ENCODE assay signal across 1 fruit fly cellular context in the genomic region with DNA sequence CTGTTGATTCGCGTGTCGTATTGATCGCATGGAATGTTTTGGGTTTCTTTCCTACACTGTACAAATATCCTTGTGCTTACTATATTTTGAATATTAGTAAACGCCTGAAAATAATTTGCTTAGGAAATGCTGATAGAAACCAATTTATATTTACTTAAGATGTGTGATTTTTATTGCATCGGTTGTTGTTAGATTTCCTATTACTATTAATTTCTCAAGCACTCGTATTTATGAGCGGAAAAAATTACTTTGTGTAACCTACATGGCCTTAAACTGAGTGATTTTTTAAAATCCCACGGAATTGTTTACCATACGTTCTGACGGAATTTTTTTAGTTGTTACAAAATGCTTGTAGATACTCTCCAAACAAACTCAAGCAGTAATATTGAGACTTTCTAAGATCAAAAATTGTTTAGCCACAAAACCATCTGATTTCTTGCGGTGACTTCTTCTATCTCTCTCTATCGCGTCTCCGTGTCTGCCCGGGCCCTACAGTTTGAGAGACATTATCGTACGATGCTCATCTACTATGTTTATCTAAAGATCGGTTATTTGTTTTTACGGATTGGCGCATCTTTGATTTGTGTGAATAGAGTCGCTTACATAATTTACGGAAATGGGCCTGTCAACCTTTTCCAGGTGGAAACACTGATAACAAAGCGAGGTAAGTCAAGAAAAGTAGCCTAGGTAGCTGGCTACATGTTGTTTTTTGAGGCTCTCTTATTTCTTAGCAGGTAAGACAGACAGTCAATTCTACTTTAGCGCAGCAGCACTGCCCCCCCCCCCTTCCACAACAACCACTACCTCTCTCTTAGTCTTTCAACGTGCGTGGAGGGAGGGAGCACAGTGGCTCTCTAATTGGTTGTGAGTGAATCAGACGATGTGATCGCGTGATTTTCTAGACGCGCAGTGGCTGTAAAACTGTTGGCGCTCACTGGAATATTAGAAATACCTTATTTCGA.
TF ChIP-seq lines count a peak whose summit lies in the region.

No protein-coding gene starts in this region.

TF ChIP-seq in whole organism, embryonic, 481 proteins besides CTCF, POLR2A, EP300 and RAD21 (continued from another document and continues in another):
- no peak for TF ChIP-seq ham (GFP tag; IDR thresholded peaks at IDR 0.05; lab: Robert Waterston, UW)
- peak; percentile 84 for TF ChIP-seq CG9727 (GFP tag; optimal IDR thresholded peaks at IDR 0.05; lab: Kevin White, UChicago)
- TF ChIP-seq her (GFP tag; optimal IDR thresholded peaks at IDR 0.05; lab: Kevin White, UChicago): peak; percentile 1
- peak; percentile 29 for TF ChIP-seq Dad (GFP tag; optimal IDR thresholded peaks at IDR 0.05; lab: Kevin White, UChicago)
- TF ChIP-seq Antp (GFP tag; optimal IDR thresholded peaks at IDR 0.05; lab: Kevin White, UChicago): peak; percentile 52
- peak; percentile 50 for TF ChIP-seq CG13624 (GFP tag; optimal IDR thresholded peaks at IDR 0.05; lab: Kevin White, UChicago)
- peak; percentile 4 for TF ChIP-seq YL-1 (GFP tag; optimal IDR thresholded peaks at IDR 0.05; lab: Kevin White, UChicago)
- TF ChIP-seq sug (tag; optimal IDR thresholded peaks at IDR 0.05; lab: Kevin White, UChicago): no peak
- TF ChIP-seq vfl (GFP tag; optimal IDR thresholded peaks at IDR 0.05; lab: Kevin White, UChicago): peak; percentile 0
- TF ChIP-seq CG17359 (tag; optimal IDR thresholded peaks at IDR 0.05; lab: Kevin White, UChicago): peak; percentile 48
- peak; percentile 33 for TF ChIP-seq Rfx (GFP tag; IDR thresholded peaks at IDR 0.05; lab: Robert Waterston, UW)
- TF ChIP-seq CG12942 (GFP tag; optimal IDR thresholded peaks at IDR 0.05; lab: Kevin White, UChicago): peak; percentile 11
- no peak for TF ChIP-seq prd (optimal IDR thresholded peaks at IDR 0.05; lab: Kevin White, UChicago)
- TF ChIP-seq prd (GFP tag; IDR thresholded peaks at IDR 0.05; lab: Robert Waterston, UW): peak; percentile 66
- TF ChIP-seq abd-A (tag; optimal IDR thresholded peaks at IDR 0.05; lab: Kevin White, UChicago): peak; percentile 94
- TF ChIP-seq Dll (GFP tag; IDR thresholded peaks at IDR 0.05; lab: Robert Waterston, UW; ENCODE audit: partially characterized antibody): no peak
- TF ChIP-seq Sin3A (optimal IDR thresholded peaks at IDR 0.05; lab: Kevin White, UChicago): no peak
- TF ChIP-seq ro (GFP tag; IDR thresholded peaks at IDR 0.05; lab: Robert Waterston, UW): no peak
- TF ChIP-seq Ssrp (tag; optimal IDR thresholded peaks at IDR 0.05; lab: Kevin White, UChicago): peak; percentile 68
- peak; percentile 43; the same call in 1 of the 2 replicates for TF ChIP-seq E2f2 (GFP tag; IDR thresholded peaks at IDR 0.05; lab: Robert Waterston, UW)
- TF ChIP-seq CG3065 (GFP tag; optimal IDR thresholded peaks at IDR 0.05; lab: Kevin White, UChicago): no peak
- TF ChIP-seq nerfin-2 (GFP tag; IDR thresholded peaks at IDR 0.05; lab: Robert Waterston, UW; ENCODE audit: partially characterized antibody): no peak
- TF ChIP-seq gce (GFP tag; IDR thresholded peaks at IDR 0.05; lab: Robert Waterston, UW): no peak
- TF ChIP-seq repo (GFP tag; optimal IDR thresholded peaks at IDR 0.05; lab: Kevin White, UChicago): peak; percentile 21
- TF ChIP-seq Ets65A (GFP tag; lab: Kevin White, UChicago): peak; percentile 90
- TF ChIP-seq Mad (GFP tag; optimal IDR thresholded peaks at IDR 0.05; lab: Kevin White, UChicago): no peak
- TF ChIP-seq fru (optimal IDR thresholded peaks at IDR 0.05; lab: Kevin White, UChicago): no peak
- TF ChIP-seq CG1603 (tag; optimal IDR thresholded peaks at IDR 0.05; lab: Kevin White, UChicago): peak; percentile 23
- no peak for TF ChIP-seq pfk (GFP tag; optimal IDR thresholded peaks at IDR 0.05; lab: Kevin White, UChicago)
- TF ChIP-seq CG12299 (tag; optimal IDR thresholded peaks at IDR 0.05; lab: Kevin White, UChicago): no peak
- TF ChIP-seq CG6689 (GFP tag; IDR thresholded peaks at IDR 0.05; lab: Robert Waterston, UW): peak; percentile 43
- peak; percentile 77 for TF ChIP-seq Sox100B (GFP tag; optimal IDR thresholded peaks at IDR 0.05; lab: Kevin White, UChicago)
- peak; percentile 37 for TF ChIP-seq maf-S (GFP tag; optimal IDR thresholded peaks at IDR 0.05; lab: Kevin White, UChicago)
- TF ChIP-seq D19B (GFP tag; optimal IDR thresholded peaks at IDR 0.05; lab: Kevin White, UChicago): peak; percentile 18
- no peak for TF ChIP-seq CG34422 (GFP tag; IDR thresholded peaks at IDR 0.05; lab: Robert Waterston, UW)
- peak; percentile 30 for TF ChIP-seq NfI (GFP tag; optimal IDR thresholded peaks at IDR 0.05; lab: Kevin White, UChicago)
- no peak for TF ChIP-seq hkb (optimal IDR thresholded peaks at IDR 0.05; lab: Kevin White, UChicago)
- 0 out of 2 replicates have a peak, but pooled peaks have one; percentile 39 for TF ChIP-seq hkb (GFP tag; IDR thresholded peaks at IDR 0.05; lab: Robert Waterston, UW)
- peak; percentile 26 for TF ChIP-seq Neu2 (GFP tag; optimal IDR thresholded peaks at IDR 0.05; lab: Kevin White, UChicago; ENCODE audit: borderline replicate concordance)
- no peak for TF ChIP-seq CG12155 (GFP tag; optimal IDR thresholded peaks at IDR 0.05; lab: Kevin White, UChicago)
- peak; percentile 1 for TF ChIP-seq schlank (tag; optimal IDR thresholded peaks at IDR 0.05; lab: Kevin White, UChicago)
- TF ChIP-seq nau (GFP tag; optimal IDR thresholded peaks at IDR 0.05; lab: Kevin White, UChicago): no peak
- no peak for TF ChIP-seq danr (GFP tag; IDR thresholded peaks at IDR 0.05; lab: Robert Waterston, UW)
- TF ChIP-seq CG30403 (GFP tag; optimal IDR thresholded peaks at IDR 0.05; lab: Kevin White, UChicago): peak; percentile 76
- peak; percentile 64 for TF ChIP-seq lilli (GFP tag; optimal IDR thresholded peaks at IDR 0.05; lab: Kevin White, UChicago)
- TF ChIP-seq jing (GFP tag; optimal IDR thresholded peaks at IDR 0.05; lab: Kevin White, UChicago): peak; percentile 50
- TF ChIP-seq gsb-n (tag; optimal IDR thresholded peaks at IDR 0.05; lab: Kevin White, UChicago): no peak
- TF ChIP-seq CG11696 (GFP tag; IDR thresholded peaks at IDR 0.05; lab: Robert Waterston, UW): no peak
- peak; percentile 50 to 51 for TF ChIP-seq Trl (optimal IDR thresholded peaks at IDR 0.05; lab: Kevin White, UChicago)
- peak; percentile 68 for TF ChIP-seq Trl (GFP tag; optimal IDR thresholded peaks at IDR 0.05; lab: Kevin White, UChicago)
- TF ChIP-seq MBD-R2 (GFP tag; IDR thresholded peaks at IDR 0.05; lab: Robert Waterston, UW): no peak
- peak; percentile 40 for TF ChIP-seq CG4820 (GFP tag; optimal IDR thresholded peaks at IDR 0.05; lab: Kevin White, UChicago)
- TF ChIP-seq Gsc (GFP tag; IDR thresholded peaks at IDR 0.05; lab: Robert Waterston, UW): no peak
- peak; percentile 75; the same call in 1 of the 2 replicates for TF ChIP-seq CG4360 (GFP tag; IDR thresholded peaks at IDR 0.05; lab: Robert Waterston, UW)
- no peak for TF ChIP-seq eyg (GFP tag; optimal IDR thresholded peaks at IDR 0.05; lab: Kevin White, UChicago)
- TF ChIP-seq Rx (GFP tag; IDR thresholded peaks at IDR 0.05; lab: Robert Waterston, UW): no peak
- TF ChIP-seq stwl (tag; optimal IDR thresholded peaks at IDR 0.05; lab: Kevin White, UChicago): no peak
- TF ChIP-seq fu2 (GFP tag; optimal IDR thresholded peaks at IDR 0.05; lab: Kevin White, UChicago): peak; percentile 40
- peak; percentile 46 for TF ChIP-seq CG9932 (GFP tag; IDR thresholded peaks at IDR 0.05; lab: Robert Waterston, UW)
- TF ChIP-seq CG14860 (GFP tag; IDR thresholded peaks at IDR 0.05; lab: Robert Waterston, UW; ENCODE audit: partially characterized antibody): no peak
- no peak for TF ChIP-seq CG6765 (GFP tag; optimal IDR thresholded peaks at IDR 0.05; lab: Kevin White, UChicago)
- TF ChIP-seq ems (GFP tag; optimal IDR thresholded peaks at IDR 0.05; lab: Kevin White, UChicago): peak; percentile 40
- peak; percentile 43 for TF ChIP-seq CG15011 (GFP tag; optimal IDR thresholded peaks at IDR 0.05; lab: Kevin White, UChicago)
- TF ChIP-seq CG3163 (GFP tag; optimal IDR thresholded peaks at IDR 0.05; lab: Kevin White, UChicago): peak; percentile 87
- peak in 1 of 2 experiments; percentile 92 for TF ChIP-seq eve (GFP tag; optimal IDR thresholded peaks at IDR 0.05; lab: Kevin White, UChicago)
- TF ChIP-seq CG8359 (GFP tag; optimal IDR thresholded peaks at IDR 0.05; lab: Kevin White, UChicago; ENCODE audit: borderline replicate concordance): peak; percentile 29
- no peak for TF ChIP-seq Awh (GFP tag; IDR thresholded peaks at IDR 0.05; lab: Robert Waterston, UW)
- peak; percentile 36 for TF ChIP-seq twi (tag; optimal IDR thresholded peaks at IDR 0.05; lab: Kevin White, UChicago)
- TF ChIP-seq NK7.1 (GFP tag; optimal IDR thresholded peaks at IDR 0.05; lab: Kevin White, UChicago): no peak
- peak; percentile 16 for TF ChIP-seq CG8281 (tag; optimal IDR thresholded peaks at IDR 0.05; lab: Kevin White, UChicago)
- TF ChIP-seq trem (tag; optimal IDR thresholded peaks at IDR 0.05; lab: Kevin White, UChicago): no peak
- TF ChIP-seq caup (GFP tag; optimal IDR thresholded peaks at IDR 0.05; lab: Kevin White, UChicago; ENCODE audit: severe bottlenecking): no peak
- no peak for TF ChIP-seq CG4282 (GFP tag; optimal IDR thresholded peaks at IDR 0.05; lab: Kevin White, UChicago)
- no peak for TF ChIP-seq NC2α (GFP tag; optimal IDR thresholded peaks at IDR 0.05; lab: Kevin White, UChicago)
- TF ChIP-seq CG6254 (GFP tag; optimal IDR thresholded peaks at IDR 0.05; lab: Kevin White, UChicago): peak; percentile 53
- peak; percentile 45 for TF ChIP-seq lab (GFP tag; optimal IDR thresholded peaks at IDR 0.05; lab: Kevin White, UChicago)
- TF ChIP-seq jigr1 (GFP tag; IDR thresholded peaks at IDR 0.05; lab: Robert Waterston, UW): no peak
- TF ChIP-seq esg (GFP tag; conservative IDR thresholded peaks at IDR 0.05; lab: Robert Waterston, UW): peak; percentile 36
- TF ChIP-seq CG15696 (tag; optimal IDR thresholded peaks at IDR 0.05; lab: Kevin White, UChicago): peak; percentile 69
- TF ChIP-seq BEAF-32 (GFP tag; optimal IDR thresholded peaks at IDR 0.05; lab: Kevin White, UChicago): peak; percentile 16
- TF ChIP-seq Atf6 (GFP tag; IDR thresholded peaks at IDR 0.05; lab: Robert Waterston, UW): peak; percentile 45; the same call in 1 of the 2 replicates
- TF ChIP-seq CG4617 (GFP tag; optimal IDR thresholded peaks at IDR 0.05; lab: Kevin White, UChicago; ENCODE audit: borderline replicate concordance): no peak
- TF ChIP-seq wdn (GFP tag; IDR thresholded peaks at IDR 0.05; lab: Robert Waterston, UW): no peak
- TF ChIP-seq al (GFP tag; IDR thresholded peaks at IDR 0.05; lab: Robert Waterston, UW): peak; percentile 19; the same call in 1 of the 2 replicates
- TF ChIP-seq CG10979 (tag; optimal IDR thresholded peaks at IDR 0.05; lab: Kevin White, UChicago): peak; percentile 78
- peak; percentile 52 for TF ChIP-seq Chrac-16 (GFP tag; optimal IDR thresholded peaks at IDR 0.05; lab: Kevin White, UChicago)
- TF ChIP-seq Optix (GFP tag; IDR thresholded peaks at IDR 0.05; lab: Robert Waterston, UW): no peak
- peak; percentile 19 for TF ChIP-seq Myb (GFP tag; optimal IDR thresholded peaks at IDR 0.05; lab: Kevin White, UChicago)
- 0 out of 2 replicates have a peak, but pooled peaks have one; percentile 11 for TF ChIP-seq seq (GFP tag; IDR thresholded peaks at IDR 0.05; lab: Robert Waterston, UW)
- TF ChIP-seq CG6654 (GFP tag; optimal IDR thresholded peaks at IDR 0.05; lab: Kevin White, UChicago): peak; percentile 97
- TF ChIP-seq dpn (GFP tag; optimal IDR thresholded peaks at IDR 0.05; lab: Kevin White, UChicago): peak; percentile 53 to 61
- peak; percentile 38 for TF ChIP-seq slbo (GFP tag; IDR thresholded peaks at IDR 0.05; lab: Robert Waterston, UW)
- peak; percentile 51 for TF ChIP-seq Side (GFP tag; optimal IDR thresholded peaks at IDR 0.05; lab: Kevin White, UChicago)
- no peak for TF ChIP-seq HLH4C (GFP tag; IDR thresholded peaks at IDR 0.05; lab: Robert Waterston, UW; ENCODE audit: partially characterized antibody)
- no peak for TF ChIP-seq nom (GFP tag; optimal IDR thresholded peaks at IDR 0.05; lab: Kevin White, UChicago)
- no peak for TF ChIP-seq CG3407 (GFP tag; optimal IDR thresholded peaks at IDR 0.05; lab: Kevin White, UChicago)
- peak; percentile 78 for TF ChIP-seq Oli (tag; optimal IDR thresholded peaks at IDR 0.05; lab: Kevin White, UChicago)
- no peak for TF ChIP-seq CG16813 (GFP tag; IDR thresholded peaks at IDR 0.05; lab: Robert Waterston, UW; ENCODE audit: partially characterized antibody)
- peak; percentile 35 for TF ChIP-seq CG11398 (GFP tag; optimal IDR thresholded peaks at IDR 0.05; lab: Kevin White, UChicago)
- TF ChIP-seq CG1647 (GFP tag; optimal IDR thresholded peaks at IDR 0.05; lab: Kevin White, UChicago): no peak
- peak; percentile 30; the same call in 1 of the 2 replicates for TF ChIP-seq CG31224 (GFP tag; IDR thresholded peaks at IDR 0.05; lab: Robert Waterston, UW)
- no peak for TF ChIP-seq ssp (GFP tag; IDR thresholded peaks at IDR 0.05; lab: Robert Waterston, UW)
- TF ChIP-seq D19A (tag; optimal IDR thresholded peaks at IDR 0.05; lab: Kevin White, UChicago): peak; percentile 53
- no peak for TF ChIP-seq run (tag; optimal IDR thresholded peaks at IDR 0.05; lab: Kevin White, UChicago)
- peak; percentile 79 for TF ChIP-seq CG2678 (tag; optimal IDR thresholded peaks at IDR 0.05; lab: Kevin White, UChicago)
- 0 out of 4 replicates have a peak, but pooled peaks have one; percentile 5 for TF ChIP-seq Gug (GFP tag; IDR thresholded peaks at IDR 0.05; lab: Robert Waterston, UW)
- TF ChIP-seq Lpt (GFP tag; optimal IDR thresholded peaks at IDR 0.05; lab: Kevin White, UChicago): no peak
- no peak for TF ChIP-seq CG17328 (GFP tag; IDR thresholded peaks at IDR 0.05; lab: Robert Waterston, UW)
- no peak for TF ChIP-seq klu (GFP tag; IDR thresholded peaks at IDR 0.05; lab: Robert Waterston, UW)
- peak; percentile 53 for TF ChIP-seq CG9215 (GFP tag; IDR thresholded peaks at IDR 0.05; lab: Robert Waterston, UW)
- no peak for TF ChIP-seq CG31365 (tag; optimal IDR thresholded peaks at IDR 0.05; lab: Kevin White, UChicago)
- no peak for TF ChIP-seq ato (GFP tag; IDR thresholded peaks at IDR 0.05; lab: Robert Waterston, UW; ENCODE audit: partially characterized antibody)
- no peak for TF ChIP-seq CG6813 (GFP tag; optimal IDR thresholded peaks at IDR 0.05; lab: Kevin White, UChicago)
- TF ChIP-seq Eip74EF (GFP tag; optimal IDR thresholded peaks at IDR 0.05; lab: Kevin White, UChicago): peak in 1 of 2 experiments; percentile 11
- peak in 1 of 2 experiments; percentile 36 for TF ChIP-seq crp (GFP tag; optimal IDR thresholded peaks at IDR 0.05; lab: Kevin White, UChicago)
- peak; percentile 11 for TF ChIP-seq CG10274 (GFP tag; optimal IDR thresholded peaks at IDR 0.05; lab: Kevin White, UChicago)
- peak; percentile 73 for TF ChIP-seq CG2712 (tag; optimal IDR thresholded peaks at IDR 0.05; lab: Kevin White, UChicago)
- no peak for TF ChIP-seq CG16779 (GFP tag; IDR thresholded peaks at IDR 0.05; lab: Robert Waterston, UW)
- TF ChIP-seq cwo (GFP tag; optimal IDR thresholded peaks at IDR 0.05; lab: Kevin White, UChicago): peak; percentile 97
- TF ChIP-seq CG2116 (GFP tag; optimal IDR thresholded peaks at IDR 0.05; lab: Kevin White, UChicago): peak; percentile 24
